Worm (Caenorhabditis elegans): ENCODE results near the gene cki-1.

The cki-1 gene

ce11 chrII:7769254-7769653 is 41.8 kb upstream of the cki-1 start:
- TF ChIP-seq nhr-85 (tag) = peak; percentile 59
- TF ChIP-seq blmp-1 (tag; optimal IDR thresholded peaks at IDR 0.05) = peak; percentile 56
- no peak for TF ChIP-seq sptf-1 (tag; optimal IDR thresholded peaks at IDR 0.05)

ce11 chrII:7770253-7770652 is 40.8 kb upstream of the cki-1 start:
- TF ChIP-seq nhr-76 (tag; optimal IDR thresholded peaks at IDR 0.05) = no peak
- TF ChIP-seq pqm-1 (tag; optimal IDR thresholded peaks at IDR 0.05) = no peak
- TF ChIP-seq zag-1 (tag; optimal IDR thresholded peaks at IDR 0.05) = no peak
- no peak for TF ChIP-seq snu-23 (GFP tag; optimal IDR thresholded peaks at IDR 0.05)
- no peak for TF ChIP-seq efl-1 (optimal IDR thresholded peaks at IDR 0.05)
- peak in 1 of 2 experiments; percentile 49 for TF ChIP-seq efl-1 (GFP tag; optimal IDR thresholded peaks at IDR 0.05 in 1 of 2)
- no peak for TF ChIP-seq sptf-1 (tag; optimal IDR thresholded peaks at IDR 0.05)
- no peak for TF ChIP-seq ces-1 (GFP tag; optimal IDR thresholded peaks at IDR 0.05)
- no peak for TF ChIP-seq lin-35 (GFP tag; optimal IDR thresholded peaks at IDR 0.05)
- peak; percentile 65 for TF ChIP-seq fkh-8 (tag; optimal IDR thresholded peaks at IDR 0.05)
- no peak for TF ChIP-seq skn-1 (tag; optimal IDR thresholded peaks at IDR 0.05)
- no peak for TF ChIP-seq hlh-17 (GFP tag; optimal IDR thresholded peaks at IDR 0.05; ENCODE audit: borderline replicate concordance)
- TF ChIP-seq lin-14 (GFP tag; optimal IDR thresholded peaks at IDR 0.05) = peak; percentile 31
- no peak for TF ChIP-seq sox-4 (tag; optimal IDR thresholded peaks at IDR 0.05)
- TF ChIP-seq fos-1 (tag; optimal IDR thresholded peaks at IDR 0.05) = no peak
- no peak for TF ChIP-seq isw-1 (GFP tag; IDR thresholded peaks at IDR 0.05)
- no peak for TF ChIP-seq ceh-82 (tag; optimal IDR thresholded peaks at IDR 0.05)
- no peak for TF ChIP-seq xbp-1 (tag; optimal IDR thresholded peaks at IDR 0.05)
- no peak for TF ChIP-seq elt-3 (tag; optimal IDR thresholded peaks at IDR 0.05)
- TF ChIP-seq ama-1 (optimal IDR thresholded peaks at IDR 0.05) = no peak
- no peak for TF ChIP-seq lir-3 (tag; optimal IDR thresholded peaks at IDR 0.05; ENCODE audit: poor library complexity)
- TF ChIP-seq aha-1 (tag; optimal IDR thresholded peaks at IDR 0.05) = no peak
- TF ChIP-seq aly-2 (tag; optimal IDR thresholded peaks at IDR 0.05) = no peak
- TF ChIP-seq egl-13 (tag; optimal IDR thresholded peaks at IDR 0.05) = no peak

ce11 chrII:7771917-7772316 is 39.1 kb upstream of the cki-1 start, which contains the start of gene C06A8.8:
Gene C06A8.8, minus strand, starts transcription at chrII:7772017.
- TF ChIP-seq ama-1 (optimal IDR thresholded peaks at IDR 0.05) (no peak), swsn-7 (tag; optimal IDR thresholded peaks at IDR 0.05) (no peak), mep-1 (tag; optimal IDR thresholded peaks at IDR 0.05) (no peak), lsy-2 (tag; optimal IDR thresholded peaks at IDR 0.05) (no peak), dsc-1 (tag; optimal IDR thresholded peaks at IDR 0.05) (no peak), lin-13 (GFP tag; optimal IDR thresholded peaks at IDR 0.05) (no peak), blmp-1 (tag; optimal IDR thresholded peaks at IDR 0.05) (no peak), aha-1 (tag; optimal IDR thresholded peaks at IDR 0.05) (no peak), alr-1 (tag; optimal IDR thresholded peaks at IDR 0.05; ENCODE audit: borderline replicate concordance) (no peak), elt-2 (tag; optimal IDR thresholded peaks at IDR 0.05) (no peak), vab-15 (tag; optimal IDR thresholded peaks at IDR 0.05) (no peak), nhr-19 (GFP tag; conservative IDR thresholded peaks at IDR 0.05) (no peak), lin-39 (tag; optimal IDR thresholded peaks at IDR 0.05) (no peak), mdl-1 (tag; optimal IDR thresholded peaks at IDR 0.05) (no peak), ets-5 (GFP tag; IDR thresholded peaks at IDR 0.05) (no peak), lin-15B (tag; optimal IDR thresholded peaks at IDR 0.05) (no peak), snpc-4 (tag; optimal IDR thresholded peaks at IDR 0.05) (no peak)

ce11 chrII:7772411-7772810 is 38.6 kb upstream of the cki-1 start, which contains the start of gene C06A8.6:
Gene C06A8.6, plus strand, starts transcription at chrII:7772499.
- no peak for TF ChIP-seq ztf-11 (tag; optimal IDR thresholded peaks at IDR 0.05)
- no peak for TF ChIP-seq lin-39 (tag; optimal IDR thresholded peaks at IDR 0.05)
- no peak for TF ChIP-seq rnt-1 (tag; optimal IDR thresholded peaks at IDR 0.05)
- TF ChIP-seq tlp-1 (tag; optimal IDR thresholded peaks at IDR 0.05) = no peak
- no peak for TF ChIP-seq nhr-237 (tag; optimal IDR thresholded peaks at IDR 0.05)
- no peak for TF ChIP-seq nhr-19 (GFP tag; conservative IDR thresholded peaks at IDR 0.05)
- TF ChIP-seq nhr-90 (tag; optimal IDR thresholded peaks at IDR 0.05; ENCODE audit: poor library complexity) = no peak
- TF ChIP-seq nhr-28 (tag; optimal IDR thresholded peaks at IDR 0.05) = no peak
- no peak for TF ChIP-seq hlh-4 (tag; optimal IDR thresholded peaks at IDR 0.05)
- TF ChIP-seq nhr-77 (tag; optimal IDR thresholded peaks at IDR 0.05) = no peak
- no peak for TF ChIP-seq nhr-84 (tag; optimal IDR thresholded peaks at IDR 0.05)

Measured in whole organism, L1 larva.